Worm (Caenorhabditis elegans) whole organism, young adult: ENCODE measurements around the gene lec-1.

Experiments
- B0019.2 ChIP-seq: fragments of 200-800 bp; sonication (Bioruptor generic); conservative IDR thresholded peaks from 2 replicates; pipeline ENCODE4 v1.3.6; 2022; ENCODE audit warnings: missing genetic modification reagents, missing genetic modification characterization, missing compliant biosample characterization
- B0336.3 ChIP-seq: fragments of 200-800 bp; sonication (Bioruptor generic); IDR thresholded peaks from 2 replicates; pipeline ENCODE4 v1.3.6; 2022; ENCODE audit warnings: missing genetic modification characterization, missing compliant biosample characterization
- D2030.7 ChIP-seq: fragments of 200-800 bp; sonication (Bioruptor generic); IDR thresholded peaks from 2 replicates; pipeline ENCODE4 v1.3.6; 2022; ENCODE audit warnings: missing genetic modification reagents, missing genetic modification characterization, missing compliant biosample characterization
- F23B12.7 ChIP-seq: sonication (generic microtip); optimal IDR thresholded peaks from 2 replicates; lab custom pipeline; 2017; ENCODE audit warnings: missing genetic modification characterization, mild to moderate bottlenecking, missing compliant biosample characterization, antibody characterized with exemption, moderate library complexity; ENCODE audit not compliant: insufficient read depth
- F37B4.10 ChIP-seq: fragments of 200-800 bp; sonication (Bioruptor generic); IDR thresholded peaks from 2 replicates; pipeline ENCODE4 v1.3.6; 2022; ENCODE audit warnings: missing genetic modification characterization, missing compliant biosample characterization
- F52B5.7 ChIP-seq: sonication (generic microtip); optimal IDR thresholded peaks from 2 replicates; lab custom pipeline; 2016; ENCODE audit warnings: mild to moderate bottlenecking, missing genetic modification characterization, missing compliant biosample characterization
- K12H6.12 ChIP-seq: fragments of 200-800 bp; sonication (Bioruptor generic); optimal IDR thresholded peaks from 2 replicates; lab custom pipeline; 2018; ENCODE audit warnings: mild to moderate bottlenecking, missing genetic modification characterization, missing compliant biosample characterization
- T07F8.4 ChIP-seq: sonication (generic microtip); optimal IDR thresholded peaks from 2 replicates; lab custom pipeline; 2016; ENCODE audit warnings: mild to moderate bottlenecking, missing genetic modification characterization, moderate library complexity, missing compliant biosample characterization
- Y53G8AR.9 ChIP-seq: fragments of 200-800 bp; sonication (Bioruptor generic); conservative IDR thresholded peaks from 2 replicates; pipeline ENCODE4 v1.3.6; 2022; ENCODE audit warnings: missing genetic modification reagents, missing genetic modification characterization, missing compliant biosample characterization
- aptf-2 ChIP-seq: fragments of 200-800 bp; sonication (Bioruptor generic); conservative IDR thresholded peaks from 2 replicates; pipeline ENCODE4 v1.3.6; 2022; ENCODE audit warnings: missing genetic modification reagents, missing genetic modification characterization, missing compliant biosample characterization
- attf-6 ChIP-seq: fragments of 200-800 bp; sonication (Bioruptor generic); IDR thresholded peaks from 2 replicates; pipeline ENCODE4 v1.3.6; 2022; ENCODE audit warnings: missing genetic modification reagents, missing genetic modification characterization, missing compliant biosample characterization
- ccch-3 ChIP-seq: fragments of 200-800 bp; sonication (Bioruptor generic); optimal IDR thresholded peaks from 2 replicates; lab custom pipeline; 2018; ENCODE audit warnings: mild to moderate bottlenecking, missing genetic modification characterization, missing compliant biosample characterization
- cebp-1 ChIP-seq, 2 experiments: fragments of 200-800 bp in 1 of 2; sonication (Bioruptor generic) in 1 of 2; sonication (generic microtip) in 1 of 2; IDR thresholded peaks in 1 of 2; optimal IDR thresholded peaks in 1 of 2; 2 replicates each; pipeline versions ENCODE4 v1.3.6 to Lab custom; 2017 to 2022; ENCODE audit warnings: missing compliant biosample characterization in 2 of 2, missing genetic modification characterization in 2 of 2, mild to moderate bottlenecking in 1 of 2, missing genetic modification reagents in 1 of 2, moderate library complexity in 1 of 2
- cebp-2 ChIP-seq: fragments of 200-800 bp; sonication (Bioruptor generic); IDR thresholded peaks from 2 replicates; pipeline ENCODE4 v1.3.6; 2022; ENCODE audit warnings: missing genetic modification characterization, missing compliant biosample characterization
- ceh-79 ChIP-seq: sonication (generic microtip); optimal IDR thresholded peaks from 2 replicates; lab custom pipeline; 2017; ENCODE audit warnings: mild to moderate bottlenecking, missing genetic modification characterization, missing compliant biosample characterization
- dpl-1 ChIP-seq: fragments of 150-350 bp; optimal IDR thresholded peaks from 2 replicates; lab custom pipeline; 2014; ENCODE audit warnings: missing biosample characterization, missing genetic modification reagents, missing genetic modification characterization
- egl-18 ChIP-seq: fragments of 200-800 bp; sonication (Bioruptor generic); IDR thresholded peaks from 2 replicates; pipeline ENCODE4 v1.3.6; 2022; ENCODE audit warnings: missing genetic modification reagents, missing genetic modification characterization, missing compliant biosample characterization
- egrh-3 ChIP-seq: fragments of 200-800 bp; sonication (Bioruptor generic); IDR thresholded peaks from 2 replicates; pipeline ENCODE4 v1.3.6; 2022; ENCODE audit warnings: missing genetic modification reagents, missing genetic modification characterization, missing compliant biosample characterization
- hrde-1 ChIP-seq: sonication (generic microtip); optimal IDR thresholded peaks from 2 replicates; lab custom pipeline; 2016; ENCODE audit warnings: missing genetic modification characterization, mild to moderate bottlenecking, missing compliant biosample characterization, moderate library complexity, missing genotype, missing genetic modification reagents, borderline replicate concordance
- let-526 ChIP-seq: fragments of 200-800 bp; sonication (Bioruptor generic); IDR thresholded peaks from 2 replicates; pipeline ENCODE4 v1.3.6; 2022; ENCODE audit warnings: missing genetic modification reagents, missing genetic modification characterization, missing compliant biosample characterization
- madf-3 ChIP-seq: fragments of 200-800 bp; sonication (Bioruptor generic); IDR thresholded peaks from 2 replicates; pipeline ENCODE4 v1.3.6; 2022; ENCODE audit warnings: missing genetic modification reagents, missing genetic modification characterization, missing compliant biosample characterization
- madf-6 ChIP-seq: fragments of 200-800 bp; sonication (Bioruptor generic); IDR thresholded peaks from 2 replicates; pipeline ENCODE4 v1.3.6; 2022; ENCODE audit warnings: missing genetic modification reagents, missing genetic modification characterization, missing compliant biosample characterization
- mxl-1 ChIP-seq: sonication (generic microtip); optimal IDR thresholded peaks from 2 replicates; lab custom pipeline; 2016; ENCODE audit warnings: missing genetic modification characterization, missing compliant biosample characterization
- nfya-2 ChIP-seq: fragments of 200-800 bp; sonication (Bioruptor generic); IDR thresholded peaks from 2 replicates; pipeline ENCODE4 v1.3.6; 2022; ENCODE audit warnings: missing genetic modification reagents, missing genetic modification characterization, missing compliant biosample characterization
- nhr-90 ChIP-seq: sonication (generic microtip); optimal IDR thresholded peaks from 2 replicates; lab custom pipeline; 2016; ENCODE audit warnings: missing genotype, mild to moderate bottlenecking, missing genetic modification characterization, missing compliant biosample characterization
- rcor-1 ChIP-seq: fragments of 200-800 bp; sonication (Bioruptor generic); IDR thresholded peaks from 2 replicates; pipeline ENCODE4 v1.3.6; 2022; ENCODE audit warnings: missing genetic modification reagents, missing genetic modification characterization, missing compliant biosample characterization
- sdz-38 ChIP-seq: sonication (generic microtip); optimal IDR thresholded peaks from 2 replicates; lab custom pipeline; 2016; ENCODE audit warnings: missing genotype, missing genetic modification characterization, missing compliant biosample characterization
- snpc-1.1 ChIP-seq: sonication (generic microtip); optimal IDR thresholded peaks from 2 replicates; lab custom pipeline; 2017; ENCODE audit warnings: missing genetic modification characterization, mild to moderate bottlenecking, missing compliant biosample characterization, antibody characterized with exemption, moderate library complexity, missing genotype, missing genetic modification reagents; ENCODE audit not compliant: insufficient read depth
- somi-1 ChIP-seq: fragments of 200-800 bp; sonication (Bioruptor generic); optimal IDR thresholded peaks from 2 replicates; lab custom pipeline; 2018; ENCODE audit warnings: mild to moderate bottlenecking, missing genetic modification characterization, missing compliant biosample characterization
- zfh-2 ChIP-seq: fragments of 200-800 bp; sonication (Bioruptor generic); conservative IDR thresholded peaks from 2 replicates; pipeline ENCODE4 v1.3.6; 2022; ENCODE audit warnings: missing genetic modification reagents, missing genetic modification characterization, missing compliant biosample characterization
- zim-3 ChIP-seq: sonication (generic microtip); optimal IDR thresholded peaks from 2 replicates; lab custom pipeline; 2017; ENCODE audit warnings: mild to moderate bottlenecking, missing genetic modification characterization, moderate library complexity, missing compliant biosample characterization
- ztf-6 ChIP-seq: fragments of 200-800 bp; sonication (Bioruptor generic); IDR thresholded peaks from 2 replicates; pipeline ENCODE4 v1.3.6; 2022; ENCODE audit warnings: missing genetic modification reagents, missing genetic modification characterization, missing compliant biosample characterization

lec-1 gene

ce11 chrII:13167493-13167892 is 27.9 kb upstream of the lec-1 start:
- TF ChIP-seq ccch-3 (no peak), K12H6.12 (tag; lab: Kevin White, UChicago) (no peak), cebp-1 (GFP tag; IDR thresholded peaks at IDR 0.05; lab: Robert Waterston, UW) (no peak), cebp-1 (tag; optimal IDR thresholded peaks at IDR 0.05; lab: Kevin White, UChicago) (peak; percentile 38), B0019.2 (no peak)

ce11 chrII:13170696-13171095 is 24.7 kb upstream of the lec-1 start:
- TF ChIP-seq ccch-3 = no peak
- no peak for TF ChIP-seq ceh-79 (tag; lab: Kevin White, UChicago)
- TF ChIP-seq nfya-2 (GFP tag; lab: Robert Waterston, UW) = no peak
- TF ChIP-seq F23B12.7 (tag; lab: Kevin White, UChicago) = no peak
- no peak for TF ChIP-seq B0336.3 (GFP tag; lab: Robert Waterston, UW)
- no peak for TF ChIP-seq madf-6 (GFP tag; lab: Robert Waterston, UW)
- peak; percentile 67; the same call in 1 of the 2 replicates for TF ChIP-seq zfh-2 (GFP tag; lab: Robert Waterston, UW)
- TF ChIP-seq zim-3 (tag; lab: Kevin White, UChicago) = no peak
- TF ChIP-seq egrh-3 (GFP tag; lab: Robert Waterston, UW) = peak; percentile 48; the same call in 1 of the 2 replicates
- no peak for TF ChIP-seq D2030.7 (GFP tag; lab: Robert Waterston, UW)

- no peak for TF ChIP-seq madf-3 (GFP tag; lab: Robert Waterston, UW)
- TF ChIP-seq mxl-1 = no peak
- TF ChIP-seq zfh-2 (GFP tag; lab: Robert Waterston, UW) = peak; percentile 67; the same call in 1 of the 2 replicates
- peak; percentile 16; the same call in 1 of the 2 replicates for TF ChIP-seq egrh-3 (GFP tag; lab: Robert Waterston, UW)
- no peak for TF ChIP-seq rcor-1 (GFP tag; lab: Robert Waterston, UW)
- TF ChIP-seq dpl-1 (GFP tag; lab: Kevin White, UChicago) = no peak
- TF ChIP-seq somi-1 = no peak
- no peak for TF ChIP-seq F52B5.7 (tag; lab: Kevin White, UChicago)
- TF ChIP-seq T07F8.4 = no peak
These were observed 20.9 kb upstream of the lec-1 start for ce11 chrII:13174435-13174834.

ce11 chrII:13181465-13181864 is 13.9 kb upstream of the lec-1 start, which contains the start of gene W09H1.1:
TSS of gene W09H1.1 (minus strand) at chrII:13181565.
- no peak for TF ChIP-seq ztf-6 (GFP tag; lab: Robert Waterston, UW)
- TF ChIP-seq snpc-1.1 (tag; lab: Kevin White, UChicago) = no peak
- no peak for TF ChIP-seq nhr-90 (tag; lab: Kevin White, UChicago)
- TF ChIP-seq Y53G8AR.9 = no peak
- TF ChIP-seq attf-6 (GFP tag; lab: Robert Waterston, UW) = no peak
- TF ChIP-seq rcor-1 (GFP tag; lab: Robert Waterston, UW) = no peak
- no peak for TF ChIP-seq egl-18 (GFP tag; lab: Robert Waterston, UW)
- TF ChIP-seq F37B4.10 = no peak
- no peak for TF ChIP-seq zfh-2 (GFP tag; lab: Robert Waterston, UW)
- TF ChIP-seq aptf-2 (GFP tag; lab: Robert Waterston, UW) = no peak
- TF ChIP-seq let-526 (GFP tag; lab: Robert Waterston, UW) = no peak
- TF ChIP-seq ceh-79 (tag; lab: Kevin White, UChicago) = no peak
- TF ChIP-seq cebp-2 (GFP tag; lab: Robert Waterston, UW) = no peak
- no peak for TF ChIP-seq hrde-1 (tag; lab: Kevin White, UChicago)
- no peak for TF ChIP-seq sdz-38 (tag; lab: Kevin White, UChicago)
- TF ChIP-seq, all 124 proteins: peak for 0
